Worm (Caenorhabditis elegans): Measurements from ENCODE around the gene scvp-1.

- TF ChIP-seq sea-2 (GFP tag; optimal IDR thresholded peaks at IDR 0.05) (no peak), zag-1 (tag; optimal IDR thresholded peaks at IDR 0.05) (no peak), ama-1 (optimal IDR thresholded peaks at IDR 0.05) (no peak), egl-27 (tag; optimal IDR thresholded peaks at IDR 0.05) (no peak), ceh-82 (tag; optimal IDR thresholded peaks at IDR 0.05) (no peak), ztf-11 (tag; optimal IDR thresholded peaks at IDR 0.05) (no peak), jun-1 (tag; optimal IDR thresholded peaks at IDR 0.05) (no peak), nhr-77 (tag; optimal IDR thresholded peaks at IDR 0.05) (no peak), R02D3.7 (tag; optimal IDR thresholded peaks at IDR 0.05) (no peak), lin-39 (tag; optimal IDR thresholded peaks at IDR 0.05) (no peak)
These were observed 9.3 kb downstream of the scvp-1 start, which contains the start of gene nas-31 for ce11 chrV:10921747-10922146.

Measured in whole organism, L3 larva.